Fruit fly (Drosophila melanogaster) whole organism, embryonic: Measurements from ENCODE around the gene Tsp5D.

Experiments used
- Ada2b ChIP-seq: fragments of 200-800 bp; sonication (Bioruptor generic); IDR thresholded peaks from 2 replicates; pipeline ENCODE4 v1.3.6; 2022; ENCODE audit warnings: missing biosample characterization, missing genetic modification characterization
- Adf1 ChIP-seq: fragments of 200-800 bp; sonication (Bioruptor generic); IDR thresholded peaks from 2 replicates; pipeline ENCODE4 v1.3.6; 2022; ENCODE audit warnings: missing biosample characterization, missing genetic modification characterization
- Blimp-1 ChIP-seq: fragments of 200-800 bp; sonication (Bioruptor generic); optimal IDR thresholded peaks from 3 replicates; lab custom pipeline; 2018; ENCODE audit warnings: missing biosample characterization, missing genetic modification characterization, mild to moderate bottlenecking, moderate library complexity, missing genetic modification reagents
- BtbVII ChIP-seq: fragments of 200-800 bp; sonication (Bioruptor generic); optimal IDR thresholded peaks from 3 replicates; lab custom pipeline; 2017; ENCODE audit warnings: missing biosample characterization, mild to moderate bottlenecking, missing genetic modification characterization
- Bteb2 ChIP-seq: fragments of 200-800 bp; sonication (Bioruptor generic); optimal IDR thresholded peaks from 2 replicates; lab custom pipeline; 2016; ENCODE audit warnings: missing biosample characterization, missing genetic modification characterization
- CG12769 ChIP-seq: fragments of 200-800 bp; sonication (Bioruptor generic); optimal IDR thresholded peaks from 2 replicates; lab custom pipeline; 2019; ENCODE audit warnings: missing biosample characterization, mild to moderate bottlenecking, missing genetic modification characterization, moderate library complexity
- CG15514 ChIP-seq: fragments of 200-800 bp; sonication (Bioruptor generic); optimal IDR thresholded peaks from 3 replicates; lab custom pipeline; 2017; ENCODE audit warnings: missing biosample characterization, missing genetic modification characterization, mild to moderate bottlenecking, moderate library complexity, missing genetic modification reagents
- CG1603 ChIP-seq: fragments of 200-800 bp; sonication (Bioruptor generic); optimal IDR thresholded peaks from 2 replicates; lab custom pipeline; 2019; ENCODE audit warnings: missing biosample characterization, mild to moderate bottlenecking, missing genetic modification characterization, moderate library complexity
- CG17359 ChIP-seq: fragments of 200-800 bp; sonication (Bioruptor generic); optimal IDR thresholded peaks from 3 replicates; lab custom pipeline; 2018; ENCODE audit warnings: missing biosample characterization, mild to moderate bottlenecking, missing genetic modification characterization, moderate library complexity
- CG17385 ChIP-seq: fragments of 200-800 bp; sonication (Bioruptor generic); optimal IDR thresholded peaks from 3 replicates; lab custom pipeline; 2018; ENCODE audit warnings: missing biosample characterization, mild to moderate bottlenecking, missing genetic modification characterization
- CG17829 ChIP-seq: fragments of 200-800 bp; optimal IDR thresholded peaks from 2 replicates; lab custom pipeline; 2019; ENCODE audit warnings: missing biosample characterization, mild to moderate bottlenecking, missing genetic modification characterization, moderate library complexity
- CG2712 ChIP-seq: fragments of 200-800 bp; optimal IDR thresholded peaks from 3 replicates; lab custom pipeline; 2019; ENCODE audit warnings: missing biosample characterization, mild to moderate bottlenecking, missing genetic modification characterization, moderate library complexity
- CG30403 ChIP-seq: fragments of 200-800 bp; sonication (Bioruptor generic); optimal IDR thresholded peaks from 3 replicates; lab custom pipeline; 2016; ENCODE audit warnings: missing biosample characterization, missing genetic modification characterization
- CG31388 ChIP-seq: fragments of 200-800 bp; sonication (Bioruptor generic); optimal IDR thresholded peaks from 2 replicates; lab custom pipeline; 2016; ENCODE audit warnings: missing biosample characterization, missing genetic modification characterization
- CG32767 ChIP-seq: fragments of 200-800 bp; sonication (Bioruptor generic); IDR thresholded peaks from 2 replicates; pipeline ENCODE4 v1.3.6; 2022; ENCODE audit warnings: missing biosample characterization, missing genetic modification characterization
- CG3407 ChIP-seq: fragments of 200-800 bp; sonication (Bioruptor generic); optimal IDR thresholded peaks from 2 replicates; lab custom pipeline; 2018; ENCODE audit warnings: missing biosample characterization, mild to moderate bottlenecking, missing genetic modification characterization
- CG4707 ChIP-seq: fragments of 200-800 bp; sonication (Bioruptor generic); optimal IDR thresholded peaks from 2 replicates; lab custom pipeline; 2018; ENCODE audit warnings: missing biosample characterization, mild to moderate bottlenecking, missing genetic modification characterization, moderate library complexity
- CG4820 ChIP-seq: fragments of 200-800 bp; sonication (Bioruptor generic); optimal IDR thresholded peaks from 3 replicates; lab custom pipeline; 2016; ENCODE audit warnings: missing biosample characterization, missing genetic modification characterization
- CG7745 ChIP-seq: fragments of 200-800 bp; sonication (Bioruptor generic); optimal IDR thresholded peaks from 2 replicates; lab custom pipeline; 2018; ENCODE audit warnings: missing biosample characterization, mild to moderate bottlenecking, missing genetic modification characterization, moderate library complexity
- CG7786 ChIP-seq: fragments of 200-800 bp; sonication (Bioruptor generic); optimal IDR thresholded peaks from 2 replicates; lab custom pipeline; 2016; ENCODE audit warnings: missing biosample characterization, missing genetic modification characterization
- CG8290 ChIP-seq, 3 experiments: fragments of 200-800 bp; sonication (Bioruptor generic); optimal IDR thresholded peaks; 2 replicates each; lab custom pipeline; 2016 to 2019; ENCODE audit warnings: missing biosample characterization in 3 of 3, missing genetic modification characterization in 3 of 3, mild to moderate bottlenecking in 2 of 3, moderate library complexity in 1 of 3
- CG9932 ChIP-seq: fragments of 200-800 bp; sonication (Bioruptor generic); IDR thresholded peaks from 2 replicates; pipeline ENCODE4 v1.3.6; 2022; ENCODE audit warnings: missing biosample characterization, missing genetic modification characterization
- E2f2 ChIP-seq: fragments of 200-800 bp; sonication (Bioruptor generic); IDR thresholded peaks from 2 replicates; pipeline ENCODE4 v1.3.6; 2022; ENCODE audit warnings: missing biosample characterization, missing genetic modification characterization
- HLH4C ChIP-seq: fragments of 200-800 bp; sonication (Bioruptor generic); IDR thresholded peaks from 3 replicates; pipeline ENCODE4 v1.3.6; 2022; ENCODE audit warnings: missing biosample characterization, missing genetic modification characterization; ENCODE audit not compliant: partially characterized antibody
- Kr ChIP-seq: fragments of 200-800 bp; sonication (Bioruptor generic); optimal IDR thresholded peaks from 2 replicates; lab custom pipeline; 2017; ENCODE audit warnings: missing biosample characterization, mild to moderate bottlenecking, missing genetic modification characterization
- MTF-1 ChIP-seq: fragments of 200-800 bp; sonication (Bioruptor generic); optimal IDR thresholded peaks from 2 replicates; lab custom pipeline; 2018; ENCODE audit warnings: missing biosample characterization, mild to moderate bottlenecking, missing genetic modification characterization, borderline replicate concordance
- Meics ChIP-seq: fragments of 200-800 bp; sonication (Bioruptor generic); optimal IDR thresholded peaks from 2 replicates; lab custom pipeline; 2017; ENCODE audit warnings: missing biosample characterization, mild to moderate bottlenecking, missing genetic modification characterization
- NfI ChIP-seq: fragments of 200-800 bp; sonication (Bioruptor generic); optimal IDR thresholded peaks from 3 replicates; lab custom pipeline; 2018; ENCODE audit warnings: missing biosample characterization, mild to moderate bottlenecking, missing genetic modification characterization, moderate library complexity
- Scr ChIP-seq: fragments of 200-800 bp; sonication (Bioruptor generic); IDR thresholded peaks from 2 replicates; pipeline ENCODE4 v1.3.6; 2022; ENCODE audit warnings: missing biosample characterization, missing genetic modification characterization; ENCODE audit not compliant: partially characterized antibody
- Six4 ChIP-seq: fragments of 200-800 bp; sonication (Bioruptor generic); optimal IDR thresholded peaks from 2 replicates; lab custom pipeline; 2016; ENCODE audit warnings: missing biosample characterization, missing genetic modification characterization
- Sry-β ChIP-seq: fragments of 200-800 bp; sonication (Bioruptor generic); optimal IDR thresholded peaks from 2 replicates; lab custom pipeline; 2018; ENCODE audit warnings: missing biosample characterization, mild to moderate bottlenecking, missing genetic modification characterization, moderate library complexity
- Ssrp ChIP-seq: fragments of 200-800 bp; sonication (Bioruptor generic); optimal IDR thresholded peaks from 2 replicates; lab custom pipeline; 2018; ENCODE audit warnings: missing biosample characterization, mild to moderate bottlenecking, missing genetic modification characterization, moderate library complexity
- caup ChIP-seq: fragments of 200-800 bp; sonication (Bioruptor generic); optimal IDR thresholded peaks from 3 replicates; lab custom pipeline; 2017; ENCODE audit warnings: missing biosample characterization, mild to moderate bottlenecking, missing genetic modification characterization, moderate library complexity; ENCODE audit not compliant: severe bottlenecking
- corto ChIP-seq: fragments of 200-800 bp; sonication (Bioruptor generic); optimal IDR thresholded peaks from 2 replicates; lab custom pipeline; 2016; ENCODE audit warnings: missing biosample characterization, mild to moderate bottlenecking, missing genetic modification characterization, moderate library complexity
- crp ChIP-seq, 2 experiments: fragments of 200-800 bp; sonication (Bioruptor generic); optimal IDR thresholded peaks; 2 replicates in 1 of 2; 3 replicates in 1 of 2; lab custom pipeline; 2017; ENCODE audit warnings: missing biosample characterization in 2 of 2, missing genetic modification characterization in 2 of 2, mild to moderate bottlenecking in 1 of 2, moderate library complexity in 1 of 2
- danr ChIP-seq: fragments of 200-800 bp; sonication (Bioruptor generic); IDR thresholded peaks from 2 replicates; pipeline ENCODE4 v1.3.6; 2022; ENCODE audit warnings: missing biosample characterization, missing genetic modification characterization
- dm ChIP-seq: fragments of 200-800 bp; sonication (Bioruptor generic); optimal IDR thresholded peaks from 3 replicates; lab custom pipeline; 2016; ENCODE audit warnings: missing biosample characterization, missing genetic modification characterization
- fu2 ChIP-seq: fragments of 200-800 bp; sonication (Bioruptor generic); optimal IDR thresholded peaks from 2 replicates; lab custom pipeline; 2016; ENCODE audit warnings: missing biosample characterization, missing genetic modification characterization
- gce ChIP-seq: fragments of 200-800 bp; sonication (Bioruptor generic); IDR thresholded peaks from 3 replicates; pipeline ENCODE4 v1.3.6; 2022; ENCODE audit warnings: missing biosample characterization, missing genetic modification characterization
- gem ChIP-seq: fragments of 200-800 bp; sonication (Bioruptor generic); optimal IDR thresholded peaks from 2 replicates; lab custom pipeline; 2019; ENCODE audit warnings: missing biosample characterization, mild to moderate bottlenecking, missing genetic modification characterization, moderate library complexity
- insv ChIP-seq, 2 experiments: fragments of 200-800 bp; sonication (Bioruptor generic); optimal IDR thresholded peaks; 3 replicates each; lab custom pipeline; 2016 to 2018; ENCODE audit warnings: missing biosample characterization in 2 of 2, missing genetic modification characterization in 2 of 2
- lov ChIP-seq, 2 experiments: fragments of 200-800 bp in 1 of 2; fragments of >200 bp in 1 of 2; sonication (Bioruptor generic) in 1 of 2; IDR thresholded peaks in 1 of 2; optimal IDR thresholded peaks in 1 of 2; 2 replicates in 1 of 2; 3 replicates in 1 of 2; pipeline versions ENCODE4 v1.3.6 to Lab custom; 2017 to 2022; ENCODE audit warnings: missing biosample characterization in 1 of 2, missing genetic modification characterization in 1 of 2
- nau ChIP-seq: fragments of 200-800 bp; sonication (Bioruptor generic); optimal IDR thresholded peaks from 3 replicates; lab custom pipeline; 2017; ENCODE audit warnings: missing biosample characterization, mild to moderate bottlenecking, missing genetic modification characterization, missing genetic modification reagents
- nmo ChIP-seq: fragments of 200-800 bp; sonication (Bioruptor generic); optimal IDR thresholded peaks from 2 replicates; lab custom pipeline; 2018; ENCODE audit warnings: missing biosample characterization, mild to moderate bottlenecking, missing genetic modification characterization, moderate library complexity
- peb ChIP-seq: fragments of 200-800 bp; sonication (Bioruptor generic); IDR thresholded peaks from 2 replicates; pipeline ENCODE4 v1.3.6; 2022; ENCODE audit warnings: missing biosample characterization, missing genetic modification characterization
- sens ChIP-seq: fragments of 200-800 bp; sonication (Bioruptor generic); peaks from one replicate; lab custom pipeline; 2016; ENCODE audit warnings: missing biosample characterization, missing genetic modification characterization
- zen ChIP-seq: fragments of 200-800 bp; sonication (Bioruptor generic); optimal IDR thresholded peaks from 3 replicates; lab custom pipeline; 2018; ENCODE audit warnings: missing biosample characterization, mild to moderate bottlenecking, missing genetic modification characterization, moderate library complexity

Gene Tsp5D

dm6 chrX:6037180-6037946, 37.3 kb downstream of the Tsp5D start, which contains the start of the genes rux and MCTS1 (continued):
- no peak for TF ChIP-seq BtbVII (GFP tag; lab: Kevin White, UChicago)
- TF ChIP-seq nmo, result peak; percentile 64
- TF ChIP-seq Sry-β, result no peak
- TF ChIP-seq E2f2 (GFP tag; lab: Robert Waterston, UW), result peak; percentile 32; the same call in 1 of the 2 replicates
- TF ChIP-seq insv (GFP tag; optimal IDR thresholded peaks at IDR 0.05; lab: Kevin White, UChicago), result no peak
- TF ChIP-seq lov (optimal IDR thresholded peaks at IDR 0.05; lab: Kevin White, UChicago), result no peak
- no peak for TF ChIP-seq lov (GFP tag; IDR thresholded peaks at IDR 0.05; lab: Robert Waterston, UW)
- TF ChIP-seq Scr (GFP tag; lab: Robert Waterston, UW), result peak; percentile 96
- no peak for TF ChIP-seq caup (GFP tag; lab: Kevin White, UChicago)
- TF ChIP-seq CG4820 (GFP tag; lab: Kevin White, UChicago), result peak; percentile 14
- TF ChIP-seq Meics, result peak; percentile 26
- no peak for TF ChIP-seq dm (GFP tag; lab: Kevin White, UChicago)
- TF ChIP-seq CG15514, result peak; percentile 14
- peak; percentile 23 for TF ChIP-seq CG7786 (GFP tag; lab: Kevin White, UChicago)
- peak; percentile 2 for TF ChIP-seq NfI (GFP tag; lab: Kevin White, UChicago)
- no peak for TF ChIP-seq nau (GFP tag; lab: Kevin White, UChicago)
- peak; percentile 17 for TF ChIP-seq fu2 (GFP tag; lab: Kevin White, UChicago)
- TF ChIP-seq CG1603 (tag; lab: Kevin White, UChicago), result peak; percentile 65
- no peak for TF ChIP-seq danr (GFP tag; lab: Robert Waterston, UW)
- peak; percentile 88 for TF ChIP-seq sens (GFP tag; lab: Kevin White, UChicago)
- TF ChIP-seq Blimp-1 (GFP tag; lab: Kevin White, UChicago), result no peak
- TF ChIP-seq peb, result no peak
- TF ChIP-seq CG32767 (GFP tag; lab: Robert Waterston, UW), result no peak
- no peak for TF ChIP-seq CG17829
- no peak for TF ChIP-seq CG17385 (GFP tag; lab: Kevin White, UChicago)
- TF ChIP-seq CG9932, result peak; percentile 63
- TF ChIP-seq CG7745 (tag; lab: Kevin White, UChicago), result no peak
- TF ChIP-seq CG30403 (GFP tag; lab: Kevin White, UChicago), result peak; percentile 64
- TF ChIP-seq CG4707 (GFP tag; lab: Kevin White, UChicago), result no peak
- TF ChIP-seq gem, result peak; percentile 24
- TF ChIP-seq Ssrp (tag; lab: Kevin White, UChicago), result peak; percentile 41
- TF ChIP-seq HLH4C (GFP tag; lab: Robert Waterston, UW), result peak; percentile 98
- peak; percentile 14 for TF ChIP-seq CG2712 (tag; lab: Kevin White, UChicago)
- peak; percentile 60 for TF ChIP-seq CG8290 (GFP tag; optimal IDR thresholded peaks at IDR 0.05; lab: Kevin White, UChicago)
- TF ChIP-seq CG8290 (tag; optimal IDR thresholded peaks at IDR 0.05; lab: Kevin White, UChicago), result peak; percentile 73 to 93
- no peak for TF ChIP-seq MTF-1 (GFP tag; lab: Kevin White, UChicago)
- no peak for TF ChIP-seq CG17359 (tag; lab: Kevin White, UChicago)
- TF ChIP-seq CG31388 (GFP tag; lab: Kevin White, UChicago), result no peak
- peak in 1 of 2 experiments; percentile 2 for TF ChIP-seq crp (GFP tag; optimal IDR thresholded peaks at IDR 0.05; lab: Kevin White, UChicago)
- TF ChIP-seq CG12769, result peak; percentile 28
- TF ChIP-seq Six4 (GFP tag; lab: Kevin White, UChicago), result no peak
- peak; percentile 17 for TF ChIP-seq zen
- TF ChIP-seq gce, result no peak
- TF ChIP-seq Ada2b (GFP tag; lab: Robert Waterston, UW), result 0 out of 2 replicates have a peak, but pooled peaks have one; percentile 27
- no peak for TF ChIP-seq corto (GFP tag; lab: Kevin White, UChicago)
- TF ChIP-seq Kr (GFP tag; lab: Kevin White, UChicago), result no peak
- TF ChIP-seq CG3407 (GFP tag; lab: Kevin White, UChicago), result no peak
- TF ChIP-seq Bteb2, result no peak
- TF ChIP-seq Adf1 (GFP tag; lab: Robert Waterston, UW), result no peak
